Worm (Caenorhabditis elegans) whole organism, L3 larva: ENCODE data around the gene T06D8.9.

Experiments used
- R02D3.7 ChIP-seq: fragments of 150-350 bp; optimal IDR thresholded peaks from 2 replicates; lab custom pipeline; 2014; ENCODE audit warnings: missing biosample characterization, missing genetic modification characterization
- daf-12 ChIP-seq: fragments of 150-350 bp; optimal IDR thresholded peaks from 2 replicates; lab custom pipeline; 2014; ENCODE audit warnings: missing biosample characterization, missing genetic modification reagents, missing genetic modification characterization
- egl-5 ChIP-seq: fragments of 150-350 bp; optimal IDR thresholded peaks from 2 replicates; lab custom pipeline; 2017; ENCODE audit warnings: missing biosample characterization, missing genetic modification reagents, missing genetic modification characterization, inconsistent platforms
- elt-2 ChIP-seq: sonication (generic microtip); optimal IDR thresholded peaks from 2 replicates; lab custom pipeline; 2016; ENCODE audit warnings: missing genetic modification reagents, mild to moderate bottlenecking, missing genetic modification characterization, missing compliant biosample characterization
- eor-1 ChIP-seq, 2 experiments: fragments of 150-350 bp; optimal IDR thresholded peaks; 2 replicates each; lab custom pipeline; 2014 to 2018; ENCODE audit warnings: missing biosample characterization in 2 of 2, missing genetic modification characterization in 2 of 2
- fkh-10 ChIP-seq: sonication (generic microtip); optimal IDR thresholded peaks from 2 replicates; lab custom pipeline; 2017; ENCODE audit warnings: missing biosample characterization, missing genetic modification reagents, missing genetic modification characterization
- lin-15B ChIP-seq: fragments of 150-350 bp; optimal IDR thresholded peaks from 2 replicates; lab custom pipeline; 2014; ENCODE audit warnings: missing biosample characterization, missing genetic modification characterization
- lsy-12 ChIP-seq: sonication (generic microtip); optimal IDR thresholded peaks from 2 replicates; lab custom pipeline; 2016; ENCODE audit warnings: mild to moderate bottlenecking, missing genetic modification characterization, missing compliant biosample characterization
- nfya-1 ChIP-seq: sonication (generic microtip); optimal IDR thresholded peaks from 2 replicates; lab custom pipeline; 2017; ENCODE audit warnings: missing genetic modification characterization, mild to moderate bottlenecking, missing compliant biosample characterization, antibody characterized with exemption, moderate library complexity; ENCODE audit not compliant: insufficient read depth
- nhr-23 ChIP-seq: fragments of 150-350 bp; optimal IDR thresholded peaks from 2 replicates; lab custom pipeline; 2014; ENCODE audit warnings: missing biosample characterization, missing genetic modification reagents, missing genetic modification characterization
- nhr-237 ChIP-seq: fragments of 150-350 bp; optimal IDR thresholded peaks from 2 replicates; lab custom pipeline; 2014; ENCODE audit warnings: missing biosample characterization, missing genetic modification characterization
- nhr-43 ChIP-seq: sonication (generic microtip); optimal IDR thresholded peaks from 2 replicates; lab custom pipeline; 2016; ENCODE audit warnings: mild to moderate bottlenecking, missing genetic modification characterization, missing compliant biosample characterization; ENCODE audit not compliant: poor library complexity, severe bottlenecking
- pha-4 ChIP-seq: fragments of 150-350 bp; optimal IDR thresholded peaks from 2 replicates; lab custom pipeline; 2014; ENCODE audit warnings: missing biosample characterization, missing genetic modification reagents, missing genetic modification characterization
- pqm-1 ChIP-seq: fragments of 150-350 bp; optimal IDR thresholded peaks from 2 replicates; lab custom pipeline; 2017; ENCODE audit warnings: missing biosample characterization, missing genetic modification characterization, inconsistent platforms
- skn-1 ChIP-seq: fragments of 150-350 bp; optimal IDR thresholded peaks from 2 replicates; lab custom pipeline; 2014; ENCODE audit warnings: missing biosample characterization, missing genetic modification characterization
- snpc-4 ChIP-seq: fragments of 150-350 bp; optimal IDR thresholded peaks from 2 replicates; lab custom pipeline; 2014; ENCODE audit warnings: missing biosample characterization, missing genetic modification characterization
- unc-39 ChIP-seq: sonication (generic microtip); optimal IDR thresholded peaks from 4 replicates; lab custom pipeline; 2017; ENCODE audit warnings: missing biosample characterization, missing genetic modification characterization
- ztf-11 ChIP-seq: fragments of 150-350 bp; optimal IDR thresholded peaks from 2 replicates; lab custom pipeline; 2014; ENCODE audit warnings: missing biosample characterization, missing genetic modification characterization
- ztf-4 ChIP-seq: fragments of 150-350 bp; optimal IDR thresholded peaks from 2 replicates; lab custom pipeline; 2014; ENCODE audit warnings: missing biosample characterization, missing genetic modification characterization

The T06D8.9 gene

ce11 chrII:11288148-11288547 lies 48.8 kb downstream of the T06D8.9 start:
- TF ChIP-seq egl-5 (tag; lab: Kevin White, UChicago) (no peak), pha-4 (tag; lab: Kevin White, UChicago) (no peak), lsy-12 (tag; lab: Kevin White, UChicago) (no peak), nhr-23 (no peak), daf-12 (tag; lab: Kevin White, UChicago) (no peak), ztf-4 (tag; lab: Kevin White, UChicago) (no peak), lin-15B (tag; lab: Kevin White, UChicago) (no peak), ztf-11 (no peak), snpc-4 (tag; lab: Kevin White, UChicago) (no peak), fkh-10 (GFP tag; lab: Kevin White, UChicago) (no peak), unc-39 (tag; lab: Kevin White, UChicago) (no peak), R02D3.7 (no peak)
- TF ChIP-seq, all 47 proteins: peak for 0

ce11 chrII:11290109-11290784 lies 50.9 kb downstream of the T06D8.9 start, which contains the start of gene C47G2.3:
TSS of gene C47G2.3 (minus strand) at chrII:11290159.
- TF ChIP-seq skn-1 (tag; lab: Kevin White, UChicago), result peak; percentile 52
- TF ChIP-seq ztf-4 (tag; lab: Kevin White, UChicago), result no peak
- TF ChIP-seq lsy-12 (tag; lab: Kevin White, UChicago), result peak; percentile 67
- no peak for TF ChIP-seq eor-1 (tag; optimal IDR thresholded peaks at IDR 0.05; lab: Kevin White, UChicago)
- peak; percentile 29 for TF ChIP-seq pha-4 (tag; lab: Kevin White, UChicago)
- no peak for TF ChIP-seq nhr-237 (tag; lab: Kevin White, UChicago)
- peak; percentile 39 for TF ChIP-seq nfya-1 (tag; lab: Kevin White, UChicago)
- peak; percentile 36 for TF ChIP-seq lin-15B (tag; lab: Kevin White, UChicago)
- no peak for TF ChIP-seq R02D3.7
- peak; percentile 29 for TF ChIP-seq elt-2 (tag; lab: Kevin White, UChicago)
- peak; percentile 80 for TF ChIP-seq nhr-43
- peak; percentile 70 for TF ChIP-seq nhr-23
- TF ChIP-seq pqm-1, result peak; percentile 43
